Fruit fly (Drosophila melanogaster) whole organism, embryonic: ENCODE results near the gene mRpL30.
A peak's percentile ranks its signal among the peaks of the same experiment; 100 is the strongest.

Experiments
- CG10209 ChIP-seq: fragments of 200-800 bp; sonication (Bioruptor generic); optimal IDR thresholded peaks from 3 replicates; lab custom pipeline; 2017; ENCODE audit warnings: missing biosample characterization, mild to moderate bottlenecking, missing genetic modification characterization, missing genetic modification reagents
- CG10274 ChIP-seq: fragments of 200-800 bp; sonication (Bioruptor generic); optimal IDR thresholded peaks from 3 replicates; lab custom pipeline; 2017; ENCODE audit warnings: missing biosample characterization, mild to moderate bottlenecking, missing genetic modification characterization
- CG10462 ChIP-seq: fragments of 200-800 bp; sonication (Bioruptor generic); optimal IDR thresholded peaks from 2 replicates; lab custom pipeline; 2016; ENCODE audit warnings: missing biosample characterization, missing genetic modification characterization
- CG13424 ChIP-seq: fragments of 200-800 bp; sonication (Bioruptor generic); optimal IDR thresholded peaks from 2 replicates; lab custom pipeline; 2019; ENCODE audit warnings: missing biosample characterization, mild to moderate bottlenecking, missing genetic modification characterization, moderate library complexity
- CG14014 ChIP-seq: fragments of 200-800 bp; sonication (Bioruptor generic); IDR thresholded peaks from 2 replicates; pipeline ENCODE4 v1.3.6; 2022; ENCODE audit warnings: missing biosample characterization, missing genetic modification characterization
- CG1529 ChIP-seq: fragments of 200-800 bp; sonication (Bioruptor generic); optimal IDR thresholded peaks from 3 replicates; lab custom pipeline; 2018; ENCODE audit warnings: missing biosample characterization, missing genetic modification characterization
- CG15479 ChIP-seq: fragments of 200-800 bp; sonication (Bioruptor generic); optimal IDR thresholded peaks from 3 replicates; lab custom pipeline; 2019; ENCODE audit warnings: missing biosample characterization, mild to moderate bottlenecking, missing genetic modification characterization, moderate library complexity
- CG1602 ChIP-seq: fragments of 200-800 bp; sonication (Bioruptor generic); optimal IDR thresholded peaks from 3 replicates; lab custom pipeline; 2016; ENCODE audit warnings: missing biosample characterization, missing genetic modification characterization
- CG17802 ChIP-seq: fragments of 200-800 bp; sonication (Bioruptor generic); optimal IDR thresholded peaks from 2 replicates; lab custom pipeline; 2018; ENCODE audit warnings: missing biosample characterization, mild to moderate bottlenecking, missing genetic modification characterization, moderate library complexity
- CG1832 ChIP-seq: fragments of 200-800 bp; sonication (Bioruptor generic); optimal IDR thresholded peaks from 2 replicates; lab custom pipeline; 2017; ENCODE audit warnings: missing biosample characterization, mild to moderate bottlenecking, missing genetic modification characterization, inconsistent platforms
- CG34376 ChIP-seq: fragments of 200-800 bp; sonication (Bioruptor generic); optimal IDR thresholded peaks from 2 replicates; lab custom pipeline; 2018; ENCODE audit warnings: missing biosample characterization, mild to moderate bottlenecking, missing genetic modification characterization
- CG3847 ChIP-seq: fragments of 200-800 bp; sonication (Bioruptor generic); IDR thresholded peaks from 2 replicates; pipeline ENCODE4 v1.3.6; 2022; ENCODE audit warnings: missing biosample characterization, missing genetic modification characterization
- CG42726 ChIP-seq: fragments of 200-800 bp; sonication (Bioruptor generic); IDR thresholded peaks from 2 replicates; pipeline ENCODE4 v1.3.6; 2022; ENCODE audit warnings: missing biosample characterization, missing genetic modification characterization; ENCODE audit not compliant: partially characterized antibody
- CG6683 ChIP-seq: fragments of 200-800 bp; sonication (Bioruptor generic); optimal IDR thresholded peaks from 2 replicates; lab custom pipeline; 2017; ENCODE audit warnings: missing biosample characterization, mild to moderate bottlenecking, missing genetic modification characterization, missing genetic modification reagents
- CG6791 ChIP-seq: fragments of 200-800 bp; sonication (Bioruptor generic); IDR thresholded peaks from 3 replicates; pipeline ENCODE4 v1.3.6; 2022; ENCODE audit warnings: missing biosample characterization, missing genetic modification characterization; ENCODE audit not compliant: partially characterized antibody
- CG8089 ChIP-seq: fragments of 200-800 bp; sonication (Bioruptor generic); optimal IDR thresholded peaks from 3 replicates; lab custom pipeline; 2016; ENCODE audit warnings: missing biosample characterization, missing genetic modification characterization
- Camta ChIP-seq: fragments of 200-800 bp; sonication (Bioruptor generic); optimal IDR thresholded peaks from 2 replicates; lab custom pipeline; 2016; ENCODE audit warnings: missing biosample characterization, missing genetic modification characterization
- Dp ChIP-seq: fragments of 200-800 bp; sonication (Bioruptor generic); optimal IDR thresholded peaks from 2 replicates; lab custom pipeline; 2018; ENCODE audit warnings: missing biosample characterization, mild to moderate bottlenecking, missing genetic modification characterization, moderate library complexity
- Hr39 ChIP-seq: fragments of >200 bp; optimal IDR thresholded peaks from 2 replicates; lab custom pipeline; 2017
- Meics ChIP-seq: fragments of 200-800 bp; sonication (Bioruptor generic); optimal IDR thresholded peaks from 2 replicates; lab custom pipeline; 2017; ENCODE audit warnings: missing biosample characterization, mild to moderate bottlenecking, missing genetic modification characterization
- Mes4 ChIP-seq: fragments of 200-800 bp; sonication (Bioruptor generic); optimal IDR thresholded peaks from 2 replicates; lab custom pipeline; 2016; ENCODE audit warnings: missing biosample characterization, missing genetic modification characterization
- NC2β ChIP-seq: fragments of 200-800 bp; sonication (Bioruptor generic); optimal IDR thresholded peaks from 2 replicates; lab custom pipeline; 2016; ENCODE audit warnings: missing biosample characterization, missing genetic modification characterization
- Trl ChIP-seq, 3 experiments: fragments of >200 bp in 2 of 3; fragments of 200-800 bp in 1 of 3; sonication (Bioruptor generic) in 1 of 3; optimal IDR thresholded peaks; 2 replicates in 1 of 3; 3 replicates in 2 of 3; lab custom pipeline; 2016 to 2017; ENCODE audit warnings: missing biosample characterization in 1 of 3, missing genetic modification characterization in 1 of 3
- ab ChIP-seq: fragments of 200-800 bp; sonication (Bioruptor generic); optimal IDR thresholded peaks from 2 replicates; lab custom pipeline; 2016; ENCODE audit warnings: missing biosample characterization, missing genetic modification characterization
- abd-A ChIP-seq: fragments of 200-800 bp; sonication (Bioruptor generic); optimal IDR thresholded peaks from 3 replicates; lab custom pipeline; 2019; ENCODE audit warnings: missing biosample characterization, mild to moderate bottlenecking, missing genetic modification characterization, moderate library complexity
- bab2 ChIP-seq: fragments of 200-800 bp; sonication (Bioruptor generic); optimal IDR thresholded peaks from 2 replicates; lab custom pipeline; 2016; ENCODE audit warnings: missing biosample characterization, missing genetic modification characterization
- bigmax ChIP-seq: fragments of 200-800 bp; sonication (Bioruptor generic); optimal IDR thresholded peaks from 2 replicates; lab custom pipeline; 2018; ENCODE audit warnings: missing biosample characterization, mild to moderate bottlenecking, missing genetic modification characterization
- cas ChIP-seq: fragments of 200-800 bp; sonication (Bioruptor generic); IDR thresholded peaks from 2 replicates; pipeline ENCODE4 v1.3.6; 2022; ENCODE audit warnings: missing biosample characterization, missing genetic modification characterization
- caup ChIP-seq: fragments of 200-800 bp; sonication (Bioruptor generic); optimal IDR thresholded peaks from 3 replicates; lab custom pipeline; 2017; ENCODE audit warnings: missing biosample characterization, mild to moderate bottlenecking, missing genetic modification characterization, moderate library complexity; ENCODE audit not compliant: severe bottlenecking
- cg ChIP-seq: fragments of 200-800 bp; sonication (Bioruptor generic); optimal IDR thresholded peaks from 3 replicates; lab custom pipeline; 2019; ENCODE audit warnings: missing biosample characterization, mild to moderate bottlenecking, missing genetic modification characterization, moderate library complexity
- chinmo ChIP-seq: fragments of 200-800 bp; sonication (Bioruptor generic); IDR thresholded peaks from 4 replicates; pipeline ENCODE4 v1.3.6; 2022; ENCODE audit warnings: missing biosample characterization, missing genetic modification characterization; ENCODE audit not compliant: partially characterized antibody
- eyg ChIP-seq: fragments of 200-800 bp; sonication (Bioruptor generic); optimal IDR thresholded peaks from 3 replicates; lab custom pipeline; 2016; ENCODE audit warnings: missing biosample characterization, missing genetic modification characterization
- fd102C ChIP-seq: fragments of 200-800 bp; sonication (Bioruptor generic); optimal IDR thresholded peaks from 2 replicates; lab custom pipeline; 2018; ENCODE audit warnings: missing biosample characterization, mild to moderate bottlenecking, missing genetic modification characterization, moderate library complexity
- fd64A ChIP-seq: fragments of 200-800 bp; sonication (Bioruptor generic); optimal IDR thresholded peaks from 3 replicates; lab custom pipeline; 2018; ENCODE audit warnings: missing biosample characterization, mild to moderate bottlenecking, missing genetic modification characterization
- gce ChIP-seq: fragments of 200-800 bp; sonication (Bioruptor generic); IDR thresholded peaks from 3 replicates; pipeline ENCODE4 v1.3.6; 2022; ENCODE audit warnings: missing biosample characterization, missing genetic modification characterization
- nerfin-1 ChIP-seq: fragments of 200-800 bp; sonication (Bioruptor generic); optimal IDR thresholded peaks from 3 replicates; lab custom pipeline; 2019; ENCODE audit warnings: missing biosample characterization, mild to moderate bottlenecking, missing genetic modification characterization, moderate library complexity
- onecut ChIP-seq: fragments of 200-800 bp; sonication (Bioruptor generic); IDR thresholded peaks from 2 replicates; pipeline ENCODE4 v1.3.6; 2022; ENCODE audit warnings: missing biosample characterization, missing genetic modification characterization
- phol ChIP-seq: fragments of 200-800 bp; sonication (Bioruptor generic); optimal IDR thresholded peaks from 3 replicates; lab custom pipeline; 2018; ENCODE audit warnings: missing biosample characterization, mild to moderate bottlenecking, missing genetic modification characterization, moderate library complexity
- pum ChIP-seq: fragments of 200-800 bp; sonication (Bioruptor generic); optimal IDR thresholded peaks from 2 replicates; lab custom pipeline; 2016; ENCODE audit warnings: missing biosample characterization, missing genetic modification characterization
- ranshi ChIP-seq: fragments of 200-800 bp; sonication (Bioruptor generic); IDR thresholded peaks from 2 replicates; pipeline ENCODE4 v1.3.6; 2022; ENCODE audit warnings: missing biosample characterization, missing genetic modification characterization
- rib ChIP-seq: fragments of 200-800 bp; sonication (Bioruptor generic); IDR thresholded peaks from 2 replicates; pipeline ENCODE4 v1.3.6; 2022; ENCODE audit warnings: missing biosample characterization, missing genetic modification characterization
- salm ChIP-seq: fragments of 200-800 bp; sonication (Bioruptor generic); optimal IDR thresholded peaks from 2 replicates; lab custom pipeline; 2018; ENCODE audit warnings: missing biosample characterization, mild to moderate bottlenecking, missing genetic modification characterization
- sna ChIP-seq: fragments of 200-800 bp; sonication (Bioruptor generic); IDR thresholded peaks from 2 replicates; pipeline ENCODE4 v1.3.6; 2022; ENCODE audit warnings: missing biosample characterization, missing genetic modification characterization; ENCODE audit not compliant: partially characterized antibody
- sug ChIP-seq: fragments of 200-800 bp; optimal IDR thresholded peaks from 2 replicates; lab custom pipeline; 2019; ENCODE audit warnings: missing biosample characterization, mild to moderate bottlenecking, missing genetic modification characterization, moderate library complexity
- tio ChIP-seq: fragments of 200-800 bp; sonication (Bioruptor generic); optimal IDR thresholded peaks from 2 replicates; lab custom pipeline; 2017; ENCODE audit warnings: missing biosample characterization, missing genetic modification characterization, inconsistent platforms
- tup ChIP-seq: fragments of 200-800 bp; sonication (Bioruptor generic); optimal IDR thresholded peaks from 2 replicates; lab custom pipeline; 2016; ENCODE audit warnings: missing biosample characterization, mild to moderate bottlenecking, missing genetic modification characterization, moderate library complexity
- vfl ChIP-seq: fragments of 200-800 bp; sonication (Bioruptor generic); optimal IDR thresholded peaks from 2 replicates; lab custom pipeline; 2016; ENCODE audit warnings: missing biosample characterization, missing genetic modification characterization
- vnd ChIP-seq: fragments of 200-800 bp; sonication (Bioruptor generic); IDR thresholded peaks from 3 replicates; pipeline ENCODE4 v1.3.6; 2022; ENCODE audit warnings: missing biosample characterization, missing genetic modification characterization; ENCODE audit not compliant: partially characterized antibody
- wdn ChIP-seq: fragments of 200-800 bp; sonication (Bioruptor generic); IDR thresholded peaks from 2 replicates; pipeline ENCODE4 v1.3.6; 2022; ENCODE audit warnings: missing biosample characterization, missing genetic modification characterization
- zen2 ChIP-seq: fragments of 200-800 bp; sonication (Bioruptor generic); IDR thresholded peaks from 3 replicates; pipeline ENCODE4 v1.3.6; 2022; ENCODE audit warnings: missing biosample characterization, missing genetic modification characterization; ENCODE audit not compliant: partially characterized antibody

The mRpL30 gene

dm6 chrX:4684444-4684924, 36.8 kb downstream of the mRpL30 start (continued):
- TF ChIP-seq wdn, result peak; percentile 82
- TF ChIP-seq sug, result peak; percentile 90
- TF ChIP-seq CG1832 (GFP tag; lab: Kevin White, UChicago), result peak; percentile 98
- TF ChIP-seq CG8089, result peak; percentile 65
- peak; percentile 86 for TF ChIP-seq rib (GFP tag; lab: Robert Waterston, UW)
- peak; percentile 85 for TF ChIP-seq caup
- TF ChIP-seq ab (GFP tag; lab: Kevin White, UChicago), result peak; percentile 69
- peak; percentile 83 for TF ChIP-seq pum (GFP tag; lab: Kevin White, UChicago)
- peak; percentile 98 for TF ChIP-seq chinmo (GFP tag; lab: Robert Waterston, UW)
- TF ChIP-seq CG6683 (GFP tag; lab: Kevin White, UChicago), result peak; percentile 74
- peak; percentile 31 for TF ChIP-seq salm
- peak; percentile 68 for TF ChIP-seq sna
- TF ChIP-seq phol (tag; lab: Kevin White, UChicago), result peak; percentile 71
- peak; percentile 23; the same call in 1 of the 2 replicates for TF ChIP-seq onecut (GFP tag; lab: Robert Waterston, UW)
- peak; percentile 46 for TF ChIP-seq Dp (GFP tag; lab: Kevin White, UChicago)
- TF ChIP-seq Hr39 (lab: Kevin White, UChicago), result no peak
- peak; percentile 93 for TF ChIP-seq CG3847 (GFP tag; lab: Robert Waterston, UW)
- peak; percentile 33 to 62 for TF ChIP-seq Trl (optimal IDR thresholded peaks at IDR 0.05; lab: Kevin White, UChicago)
- peak; percentile 83 for TF ChIP-seq Trl (GFP tag; optimal IDR thresholded peaks at IDR 0.05; lab: Kevin White, UChicago)
- TF ChIP-seq vfl (GFP tag; lab: Kevin White, UChicago), result peak; percentile 66
- peak; percentile 46 for TF ChIP-seq Mes4 (GFP tag; lab: Kevin White, UChicago)
- TF ChIP-seq eyg (GFP tag; lab: Kevin White, UChicago), result peak; percentile 82
- peak; percentile 81 for TF ChIP-seq CG15479
- peak; percentile 85 for TF ChIP-seq bab2 (GFP tag; lab: Kevin White, UChicago)
- peak; percentile 69 for TF ChIP-seq Camta (GFP tag; lab: Kevin White, UChicago)
- peak; percentile 21 for TF ChIP-seq CG17802 (tag; lab: Kevin White, UChicago)
- peak; percentile 84 for TF ChIP-seq CG13424 (tag; lab: Kevin White, UChicago)
- TF ChIP-seq zen2 (GFP tag; lab: Robert Waterston, UW), result peak; percentile 71; the same call in 2 of the 3 replicates
- no peak for TF ChIP-seq fd64A
- TF ChIP-seq CG6791 (GFP tag; lab: Robert Waterston, UW), result peak; percentile 84
- TF ChIP-seq CG10274 (GFP tag; lab: Kevin White, UChicago), result peak; percentile 65
- TF ChIP-seq cas (GFP tag; lab: Robert Waterston, UW), result peak; percentile 85
- peak; percentile 62; the same call in 1 of the 3 replicates for TF ChIP-seq gce (GFP tag; lab: Robert Waterston, UW)
- TF ChIP-seq vnd, result peak; percentile 73
- TF ChIP-seq CG10462, result peak; percentile 60
- peak; percentile 64 for TF ChIP-seq nerfin-1 (tag; lab: Kevin White, UChicago)
- TF ChIP-seq CG1529 (GFP tag; lab: Kevin White, UChicago), result peak; percentile 54
- TF ChIP-seq tup, result peak; percentile 66
- peak; percentile 98 for TF ChIP-seq cg

dm6 chrX:4686150-4686549, 38.5 kb downstream of the mRpL30 start:
- TF ChIP-seq tio (GFP tag; lab: Kevin White, UChicago) (no peak), CG14014 (no peak), abd-A (tag; lab: Kevin White, UChicago) (peak; percentile 80), CG10209 (no peak), CG1602 (GFP tag; lab: Kevin White, UChicago) (no peak), CG42726 (no peak), NC2β (no peak), sug (peak; percentile 23), Trl (optimal IDR thresholded peaks at IDR 0.05; lab: Kevin White, UChicago) (peak; percentile 13 to 48), Trl (GFP tag; optimal IDR thresholded peaks at IDR 0.05; lab: Kevin White, UChicago) (no peak), CG10274 (GFP tag; lab: Kevin White, UChicago) (no peak), Meics (GFP tag; lab: Kevin White, UChicago) (peak; percentile 21), fd102C (GFP tag; lab: Kevin White, UChicago) (no peak), CG34376 (GFP tag; lab: Kevin White, UChicago) (peak; percentile 6), ranshi (GFP tag; lab: Robert Waterston, UW) (no peak), bigmax (GFP tag; lab: Kevin White, UChicago) (no peak)
